Fruit fly (Drosophila melanogaster): ENCODE results near the gene CG34166.

Gene CG34166

dm6 chr2L:14706194-14706593 lies 36.8 kb upstream of the CG34166 start (continued):
- TF ChIP-seq Abd-B (GFP tag; optimal IDR thresholded peaks at IDR 0.05), result peak; percentile 42
- peak; percentile 56 for TF ChIP-seq esg (GFP tag; conservative IDR thresholded peaks at IDR 0.05)
- no peak for TF ChIP-seq sna (GFP tag; IDR thresholded peaks at IDR 0.05; ENCODE audit: partially characterized antibody)
- no peak for TF ChIP-seq fru (optimal IDR thresholded peaks at IDR 0.05)
- TF ChIP-seq sug (tag; optimal IDR thresholded peaks at IDR 0.05), result peak; percentile 69
- TF ChIP-seq inv (GFP tag; IDR thresholded peaks at IDR 0.05; ENCODE audit: partially characterized antibody), result no peak; the same call in 1 of the 2 replicates
- peak; percentile 87 for TF ChIP-seq sens (GFP tag)
- peak; percentile 37; the same call in 1 of the 2 replicates for TF ChIP-seq Drgx (GFP tag; IDR thresholded peaks at IDR 0.05)
- no peak for TF ChIP-seq aop (GFP tag; IDR thresholded peaks at IDR 0.05)
- TF ChIP-seq Nf-YC (tag; optimal IDR thresholded peaks at IDR 0.05), result peak; percentile 60
- peak; percentile 83 for TF ChIP-seq slp2 (GFP tag; optimal IDR thresholded peaks at IDR 0.05)
- TF ChIP-seq CG9817 (tag; optimal IDR thresholded peaks at IDR 0.05), result peak; percentile 66
- no peak for TF ChIP-seq al (GFP tag; IDR thresholded peaks at IDR 0.05)
- TF ChIP-seq CG8359 (GFP tag; optimal IDR thresholded peaks at IDR 0.05; ENCODE audit: borderline replicate concordance), result peak; percentile 61
- peak; percentile 31; the same call in 1 of the 2 replicates for TF ChIP-seq CG4360 (GFP tag; IDR thresholded peaks at IDR 0.05)
- TF ChIP-seq CG16815 (GFP tag; optimal IDR thresholded peaks at IDR 0.05), result peak; percentile 23
- TF ChIP-seq bbx (GFP tag; IDR thresholded peaks at IDR 0.05; ENCODE audit: partially characterized antibody), result peak; percentile 53; the same call in 1 of the 2 replicates
- peak; percentile 61 for TF ChIP-seq CG18764 (GFP tag; optimal IDR thresholded peaks at IDR 0.05)
- peak; percentile 1 for TF ChIP-seq CG12236 (GFP tag; optimal IDR thresholded peaks at IDR 0.05)
- no peak for TF ChIP-seq h (optimal IDR thresholded peaks at IDR 0.05)
- peak; percentile 81 for TF ChIP-seq Hsf (GFP tag; optimal IDR thresholded peaks at IDR 0.05)
- TF ChIP-seq CG2889 (GFP tag; IDR thresholded peaks at IDR 0.05), result no peak
- peak; percentile 37; the same call in 1 of the 3 replicates for TF ChIP-seq knrl (GFP tag; IDR thresholded peaks at IDR 0.05; ENCODE audit: partially characterized antibody)
- TF ChIP-seq Neu2 (GFP tag; optimal IDR thresholded peaks at IDR 0.05; ENCODE audit: borderline replicate concordance), result peak; percentile 25
- TF ChIP-seq tin (GFP tag; optimal IDR thresholded peaks at IDR 0.05), result peak; percentile 89
- TF ChIP-seq CG11723 (GFP tag; optimal IDR thresholded peaks at IDR 0.05), result no peak
- TF ChIP-seq CHES-1-like (GFP tag; optimal IDR thresholded peaks at IDR 0.05), result peak; percentile 51
- TF ChIP-seq CG3995 (GFP tag; optimal IDR thresholded peaks at IDR 0.05), result no peak
- TF ChIP-seq CG2712 (tag; optimal IDR thresholded peaks at IDR 0.05), result peak; percentile 78
- TF ChIP-seq Dfd (GFP tag; optimal IDR thresholded peaks at IDR 0.05), result no peak
- peak; percentile 53 for TF ChIP-seq CG14710 (tag; optimal IDR thresholded peaks at IDR 0.05)
- TF ChIP-seq Chrac-16 (GFP tag; optimal IDR thresholded peaks at IDR 0.05), result peak; percentile 72
- TF ChIP-seq CG7786 (GFP tag; optimal IDR thresholded peaks at IDR 0.05), result peak; percentile 36
- TF ChIP-seq Ssrp (tag; optimal IDR thresholded peaks at IDR 0.05), result peak; percentile 9
- peak; percentile 16 for TF ChIP-seq Dek (tag; optimal IDR thresholded peaks at IDR 0.05)
- TF ChIP-seq p53 (GFP tag; optimal IDR thresholded peaks at IDR 0.05), result peak; percentile 80
- peak; percentile 66 for TF ChIP-seq CG6689 (GFP tag; IDR thresholded peaks at IDR 0.05)
- TF ChIP-seq mam (GFP tag; optimal IDR thresholded peaks at IDR 0.05), result peak; percentile 69
- TF ChIP-seq wor (GFP tag; IDR thresholded peaks at IDR 0.05), result no peak
- TF ChIP-seq H2.0 (GFP tag; IDR thresholded peaks at IDR 0.05), result peak; percentile 40; the same call in 1 of the 2 replicates
- no peak for TF ChIP-seq CG8478 (optimal IDR thresholded peaks at IDR 0.05)
- TF ChIP-seq pfk (GFP tag; optimal IDR thresholded peaks at IDR 0.05), result peak; percentile 39
- no peak for TF ChIP-seq salm (tag; optimal IDR thresholded peaks at IDR 0.05)
- no peak for TF ChIP-seq Sox100B (GFP tag; optimal IDR thresholded peaks at IDR 0.05)
- TF ChIP-seq vvl (GFP tag; IDR thresholded peaks at IDR 0.05), result peak; percentile 85
- peak; percentile 59; the same call in 1 of the 2 replicates for TF ChIP-seq CG16779 (GFP tag; IDR thresholded peaks at IDR 0.05)
- TF ChIP-seq NfI (GFP tag; optimal IDR thresholded peaks at IDR 0.05), result peak; percentile 81
- TF ChIP-seq CG12104 (GFP tag; optimal IDR thresholded peaks at IDR 0.05), result no peak
- no peak for TF ChIP-seq Doc2 (GFP tag; IDR thresholded peaks at IDR 0.05)
- peak; percentile 76 for TF ChIP-seq NC2α (GFP tag; optimal IDR thresholded peaks at IDR 0.05)
- TF ChIP-seq slou (GFP tag; optimal IDR thresholded peaks at IDR 0.05), result peak; percentile 39
- TF ChIP-seq Optix (GFP tag; IDR thresholded peaks at IDR 0.05), result peak; percentile 41

Data from whole organism, embryonic.